Worm (Caenorhabditis elegans) whole organism, L1 larva: ENCODE results near the gene ceh-53.

Experiments used
- C16A3.4 ChIP-seq: fragments of 150-350 bp; optimal IDR thresholded peaks from 2 replicates; lab custom pipeline; 2014; ENCODE audit warnings: missing biosample characterization, missing genetic modification characterization
- F16B12.6 ChIP-seq: fragments of 150-350 bp; optimal IDR thresholded peaks from 2 replicates; lab custom pipeline; 2014; ENCODE audit warnings: missing biosample characterization, missing genetic modification characterization
- Y116A8C.19 ChIP-seq: sonication (generic microtip); optimal IDR thresholded peaks from 2 replicates; lab custom pipeline; 2016; ENCODE audit warnings: missing compliant biosample characterization, missing genetic modification characterization, borderline replicate concordance
- aha-1 ChIP-seq: fragments of 150-350 bp; optimal IDR thresholded peaks from 2 replicates; lab custom pipeline; 2014; ENCODE audit warnings: missing biosample characterization, missing genetic modification characterization
- alr-1 ChIP-seq: fragments of 200-800 bp; sonication (Bioruptor generic); optimal IDR thresholded peaks from 2 replicates; lab custom pipeline; 2018; ENCODE audit warnings: borderline replicate concordance, mild to moderate bottlenecking, missing genetic modification characterization, missing compliant biosample characterization
- blmp-1 ChIP-seq: fragments of 150-350 bp; optimal IDR thresholded peaks from 2 replicates; lab custom pipeline; 2014; ENCODE audit warnings: missing biosample characterization, missing genetic modification characterization
- ceh-8 ChIP-seq: fragments of 200-800 bp; sonication (Bioruptor generic); optimal IDR thresholded peaks from 2 replicates; lab custom pipeline; 2018; ENCODE audit warnings: mild to moderate bottlenecking, missing genetic modification characterization, moderate library complexity, missing compliant biosample characterization
- ceh-82 ChIP-seq, 3 experiments: fragments of 150-350 bp in 1 of 3; sonication (generic microtip) in 2 of 3; optimal IDR thresholded peaks; 2 replicates each; lab custom pipeline; 2014 to 2017; ENCODE audit warnings: missing biosample characterization in 3 of 3, missing genetic modification characterization in 3 of 3
- ceh-88 ChIP-seq: fragments of 200-800 bp; sonication (Bioruptor generic); IDR thresholded peaks from 2 replicates; pipeline ENCODE4 v1.3.6; 2022; ENCODE audit warnings: missing genetic modification characterization, missing compliant biosample characterization
- dpl-1 ChIP-seq, 3 experiments: fragments of 150-350 bp in 2 of 3; sonication (generic microtip) in 1 of 3; optimal IDR thresholded peaks; 2 replicates each; lab custom pipeline; 2014 to 2017; ENCODE audit warnings: missing biosample characterization in 3 of 3, missing genetic modification characterization in 3 of 3, missing genetic modification reagents in 3 of 3
- dsc-1 ChIP-seq: sonication (generic microtip); optimal IDR thresholded peaks from 2 replicates; lab custom pipeline; 2016; ENCODE audit warnings: mild to moderate bottlenecking, missing genetic modification characterization, missing compliant biosample characterization
- efl-1 ChIP-seq, 4 experiments: fragments of 150-350 bp; optimal IDR thresholded peaks in 3 of 4; peaks in 1 of 4; 1 replicate in 1 of 4; 2 replicates in 3 of 4; lab custom pipeline; 2014; ENCODE audit warnings: missing biosample characterization in 2 of 4, missing genetic modification characterization in 2 of 4, missing genetic modification reagents in 2 of 4
- elt-2 ChIP-seq: sonication (generic microtip); optimal IDR thresholded peaks from 2 replicates; lab custom pipeline; 2016; ENCODE audit warnings: missing genetic modification characterization, mild to moderate bottlenecking, inconsistent platforms, missing compliant biosample characterization, missing genetic modification reagents
- elt-3 ChIP-seq, 6 experiments: fragments of 150-350 bp in 1 of 6; sonication (generic microtip); optimal IDR thresholded peaks; 2 replicates each; lab custom pipeline; 2017 to 2018; ENCODE audit warnings: missing biosample characterization in 6 of 6, missing genetic modification characterization in 6 of 6, inconsistent platforms in 1 of 6
- ets-5 ChIP-seq: fragments of 200-800 bp; sonication (Bioruptor generic); IDR thresholded peaks from 2 replicates; pipeline ENCODE4 v1.3.6; 2022; ENCODE audit warnings: missing genetic modification characterization, missing compliant biosample characterization
- hlh-4 ChIP-seq: sonication (generic microtip); optimal IDR thresholded peaks from 2 replicates; lab custom pipeline; 2016; ENCODE audit warnings: mild to moderate bottlenecking, missing genetic modification characterization, missing compliant biosample characterization
- hpl-2 ChIP-seq: fragments of 150-350 bp; optimal IDR thresholded peaks from 2 replicates; lab custom pipeline; 2014; ENCODE audit warnings: missing biosample characterization, missing genetic modification reagents, missing genetic modification characterization
- jun-1 ChIP-seq: fragments of 150-350 bp; optimal IDR thresholded peaks from 2 replicates; lab custom pipeline; 2014; ENCODE audit warnings: missing biosample characterization, missing genetic modification reagents, missing genetic modification characterization
- lin-13 ChIP-seq: fragments of 150-350 bp; optimal IDR thresholded peaks from 2 replicates; lab custom pipeline; 2014; ENCODE audit warnings: missing biosample characterization, missing genetic modification reagents, missing genetic modification characterization
- lsy-2 ChIP-seq, 2 experiments: fragments of 150-350 bp; optimal IDR thresholded peaks; 2 replicates each; lab custom pipeline; 2014; ENCODE audit warnings: missing biosample characterization in 2 of 2, missing genetic modification characterization in 2 of 2
- mab-9 ChIP-seq: fragments of 200-800 bp; sonication (Bioruptor generic); IDR thresholded peaks from 2 replicates; pipeline ENCODE4 v1.3.6; 2022; ENCODE audit warnings: missing genetic modification reagents, missing genetic modification characterization, missing compliant biosample characterization
- mdl-1 ChIP-seq, 2 experiments: fragments of 150-350 bp; optimal IDR thresholded peaks; 2 replicates each; lab custom pipeline; 2014 to 2017; ENCODE audit warnings: missing biosample characterization in 2 of 2, missing genetic modification characterization in 2 of 2, inconsistent platforms in 1 of 2
- nhr-12 ChIP-seq: sonication (generic microtip); optimal IDR thresholded peaks from 2 replicates; lab custom pipeline; 2017; ENCODE audit warnings: missing biosample characterization, missing genetic modification characterization
- nhr-19 ChIP-seq: fragments of 200-800 bp; sonication (Bioruptor generic); conservative IDR thresholded peaks from 2 replicates; pipeline ENCODE4 v1.3.6; 2022; ENCODE audit warnings: missing genetic modification characterization, missing compliant biosample characterization
- nhr-20 ChIP-seq: sonication (generic microtip); optimal IDR thresholded peaks from 2 replicates; lab custom pipeline; 2016; ENCODE audit warnings: mild to moderate bottlenecking, missing genetic modification characterization, missing compliant biosample characterization
- nhr-237 ChIP-seq: fragments of 150-350 bp; optimal IDR thresholded peaks from 2 replicates; lab custom pipeline; 2014; ENCODE audit warnings: missing biosample characterization, missing genetic modification characterization
- nhr-28 ChIP-seq: fragments of 150-350 bp; optimal IDR thresholded peaks from 2 replicates; lab custom pipeline; 2014; ENCODE audit warnings: missing biosample characterization, missing genetic modification characterization
- nhr-47 ChIP-seq: sonication (generic microtip); optimal IDR thresholded peaks from 2 replicates; lab custom pipeline; 2016; ENCODE audit warnings: mild to moderate bottlenecking, missing genetic modification characterization, moderate library complexity, missing compliant biosample characterization
- nhr-84 ChIP-seq: sonication (generic microtip); optimal IDR thresholded peaks from 2 replicates; lab custom pipeline; 2017; ENCODE audit warnings: missing biosample characterization, missing genetic modification characterization
- nhr-85 ChIP-seq: sonication (generic microtip); peaks from one replicate; lab custom pipeline; 2016; ENCODE audit warnings: missing genetic modification characterization, inconsistent platforms, missing compliant biosample characterization
- pax-3 ChIP-seq: fragments of 200-800 bp; sonication (Bioruptor generic); optimal IDR thresholded peaks from 2 replicates; lab custom pipeline; 2018; ENCODE audit warnings: mild to moderate bottlenecking, missing genetic modification characterization, moderate library complexity, missing compliant biosample characterization
- snu-23 ChIP-seq: sonication (generic microtip); optimal IDR thresholded peaks from 2 replicates; lab custom pipeline; 2016; ENCODE audit warnings: missing genetic modification characterization, missing compliant biosample characterization
- sox-4 ChIP-seq: sonication (generic microtip); optimal IDR thresholded peaks from 2 replicates; lab custom pipeline; 2016; ENCODE audit warnings: missing genetic modification characterization, missing compliant biosample characterization
- sup-37 ChIP-seq: fragments of 200-800 bp; sonication (Bioruptor generic); optimal IDR thresholded peaks from 2 replicates; lab custom pipeline; 2018; ENCODE audit warnings: mild to moderate bottlenecking, missing genetic modification characterization, missing compliant biosample characterization
- unc-130 ChIP-seq: fragments of 150-350 bp; optimal IDR thresholded peaks from 2 replicates; lab custom pipeline; 2017; ENCODE audit warnings: missing biosample characterization, missing genetic modification characterization, inconsistent platforms
- unc-98 ChIP-seq: fragments of 200-800 bp; sonication (Bioruptor generic); IDR thresholded peaks from 2 replicates; pipeline ENCODE4 v1.3.6; 2022; ENCODE audit warnings: missing genetic modification characterization, missing compliant biosample characterization
- vab-15 ChIP-seq: sonication (generic microtip); optimal IDR thresholded peaks from 2 replicates; lab custom pipeline; 2017; ENCODE audit warnings: missing genotype, mild to moderate bottlenecking, missing genetic modification characterization, missing compliant biosample characterization
- xbp-1 ChIP-seq: sonication (generic microtip); optimal IDR thresholded peaks from 2 replicates; lab custom pipeline; 2016; ENCODE audit warnings: missing genetic modification characterization, missing compliant biosample characterization
- ztf-11 ChIP-seq, 2 experiments: sonication (generic microtip); optimal IDR thresholded peaks; 2 replicates each; lab custom pipeline; 2016 to 2017; ENCODE audit warnings: missing genetic modification characterization in 2 of 2, missing biosample characterization in 1 of 2, missing compliant biosample characterization in 1 of 2

The ceh-53 gene

DNA sequence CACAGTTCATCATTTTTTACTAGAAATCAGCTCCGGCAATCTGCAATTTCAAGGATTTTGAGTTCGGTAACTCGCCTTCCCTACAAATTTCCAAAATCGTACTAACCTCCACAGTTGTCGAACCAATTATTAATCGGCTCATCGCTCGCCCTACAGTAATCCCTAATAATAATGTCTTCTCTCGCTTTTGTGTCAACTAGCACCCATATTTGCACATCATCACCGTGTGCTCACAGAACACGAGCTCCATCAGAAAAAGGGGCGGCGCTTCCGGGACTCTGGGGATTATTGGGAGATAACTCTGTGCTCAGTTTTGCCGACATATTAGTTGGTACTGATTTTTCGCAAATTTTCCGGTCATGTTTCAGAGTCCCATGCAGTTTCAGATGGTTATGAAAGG is at the start of gene ceh-53:
ceh-53 (plus strand) TSS at position 301 of the 400 bp plus-strand sequence.
- TF ChIP-seq lsy-2 (tag; optimal IDR thresholded peaks at IDR 0.05; lab: Kevin White, UChicago) (no peak), aha-1 (tag; lab: Kevin White, UChicago) (no peak), dsc-1 (tag; lab: Kevin White, UChicago) (no peak), hpl-2 (GFP tag; lab: Kevin White, UChicago) (no peak)

DNA sequence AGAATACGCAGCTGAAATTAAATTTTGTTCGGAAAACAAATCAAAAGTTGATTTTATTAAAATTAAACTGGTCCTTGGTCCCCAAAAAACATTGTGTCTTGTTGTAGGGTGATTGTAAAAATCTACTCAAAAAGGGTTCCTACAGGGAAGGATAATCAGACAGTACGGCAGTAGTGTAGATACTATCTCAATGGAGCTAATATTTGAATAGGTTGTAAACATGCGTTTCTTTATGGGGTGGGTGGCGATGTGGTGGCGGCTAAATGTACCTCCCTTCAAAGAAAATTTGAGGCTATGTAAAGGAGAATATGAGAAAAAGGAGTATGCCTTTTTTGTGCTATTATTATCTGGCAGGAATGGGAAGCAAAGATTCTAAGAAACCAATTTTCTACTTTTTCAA is 45.5 kb upstream of the ceh-53 start:
- TF ChIP-seq nhr-12 (tag; lab: Kevin White, UChicago) (no peak), nhr-85 (no peak), sox-4 (tag; lab: Kevin White, UChicago) (no peak), mdl-1 (tag; optimal IDR thresholded peaks at IDR 0.05; lab: Kevin White, UChicago) (no peak), mab-9 (GFP tag; lab: Robert Waterston, UW) (no peak), sup-37 (GFP tag; lab: Kevin White, UChicago) (no peak), elt-3 (tag; optimal IDR thresholded peaks at IDR 0.05; lab: Kevin White, UChicago) (no peak), lin-13 (GFP tag; lab: Kevin White, UChicago) (no peak), nhr-20 (no peak), nhr-84 (tag; lab: Kevin White, UChicago) (no peak), Y116A8C.19 (tag; lab: Kevin White, UChicago) (no peak), jun-1 (tag; lab: Kevin White, UChicago) (no peak), snu-23 (no peak), ceh-8 (GFP tag; lab: Kevin White, UChicago) (no peak)
- TF ChIP-seq, all 84 proteins: peak for 0

DNA sequence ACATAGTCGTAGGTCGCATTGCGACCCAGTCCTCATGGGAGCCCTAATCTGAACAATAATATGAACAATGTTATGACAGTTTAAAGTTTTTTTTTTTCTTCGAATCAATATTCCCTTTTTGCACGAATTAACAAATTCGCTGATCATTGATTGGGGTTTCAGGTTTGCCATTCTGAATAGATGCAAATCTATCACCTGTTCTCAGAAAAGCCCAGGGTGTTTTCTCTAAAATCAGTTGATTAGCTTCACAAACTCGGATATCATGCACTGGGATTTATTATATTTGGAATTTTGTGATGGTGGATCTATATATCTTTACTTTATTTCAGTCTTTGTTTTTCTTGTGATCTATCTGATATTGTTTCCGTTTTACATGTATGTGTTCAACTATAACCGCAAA is 44.7 kb upstream of the ceh-53 start, which contains the start of gene srz-23:
srz-23 (plus strand) TSS at position 263 of the 400 bp plus-strand sequence.
- TF ChIP-seq hlh-4 (peak; percentile 93), nhr-47 (tag; lab: Kevin White, UChicago) (no peak)

DNA sequence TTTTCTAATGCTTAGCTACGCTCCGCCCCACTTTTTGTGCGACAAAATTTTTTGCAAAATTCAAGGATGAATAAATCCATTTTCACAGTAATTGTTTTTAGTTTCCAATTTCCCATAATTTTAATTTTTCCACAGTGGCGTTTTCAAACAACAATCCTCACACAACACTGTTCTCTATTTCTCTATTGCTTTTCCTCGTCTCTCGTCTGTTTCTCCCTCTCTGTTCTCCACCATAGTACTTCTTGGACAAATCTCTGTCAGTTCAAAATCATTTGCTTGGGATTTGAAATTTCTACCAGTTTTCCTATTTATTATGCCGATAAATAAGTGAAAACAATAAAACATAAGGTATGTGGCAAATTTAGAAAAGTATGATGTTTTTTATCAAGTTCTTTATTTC is 34.8 kb upstream of the ceh-53 start, which contains the start of gene F58E2.4:
F58E2.4 (plus strand) TSS at position 134 of the 400 bp plus-strand sequence.
- TF ChIP-seq aha-1 (tag; lab: Kevin White, UChicago) (no peak), efl-1 (optimal IDR thresholded peaks at IDR 0.05; lab: Kevin White, UChicago) (peak in 1 of 2 experiments; percentile 53), efl-1 (GFP tag; optimal IDR thresholded peaks at IDR 0.05 in 1 of 2; lab: Kevin White, UChicago) (no peak), blmp-1 (tag; lab: Kevin White, UChicago) (peak; percentile 21)
- TF ChIP-seq, all 84 proteins: peak for 2

DNA sequence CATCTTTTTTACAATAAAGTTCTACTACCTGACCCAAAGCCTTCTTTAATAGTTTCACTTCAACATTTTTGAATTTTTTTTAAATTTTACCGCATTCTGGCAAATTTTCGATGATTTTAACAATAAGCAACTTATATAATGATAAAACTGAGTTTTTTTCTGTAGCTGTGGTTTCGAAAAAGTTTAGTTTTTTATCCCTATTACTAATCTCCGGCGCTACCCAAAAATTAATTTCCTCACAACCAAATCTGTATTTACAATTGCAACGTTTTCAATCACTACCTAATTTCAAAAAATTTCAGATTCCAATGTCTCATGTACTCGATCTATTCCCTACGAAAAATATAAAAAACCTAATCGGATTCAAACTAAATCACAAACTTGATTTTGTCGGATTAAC is 30.9 kb upstream of the ceh-53 start, which contains the start of gene F58E2.3:
F58E2.3 (plus strand) TSS at position 301 of the 400 bp plus-strand sequence.
- TF ChIP-seq hlh-4 (no peak), mab-9 (GFP tag; lab: Robert Waterston, UW) (no peak), xbp-1 (tag; lab: Kevin White, UChicago) (no peak), alr-1 (no peak), nhr-19 (GFP tag; lab: Robert Waterston, UW) (no peak), ceh-88 (GFP tag; lab: Robert Waterston, UW) (no peak), nhr-237 (tag; lab: Kevin White, UChicago) (no peak), vab-15 (tag; lab: Kevin White, UChicago) (no peak), ets-5 (GFP tag; lab: Robert Waterston, UW) (no peak), nhr-84 (tag; lab: Kevin White, UChicago) (no peak)

DNA sequence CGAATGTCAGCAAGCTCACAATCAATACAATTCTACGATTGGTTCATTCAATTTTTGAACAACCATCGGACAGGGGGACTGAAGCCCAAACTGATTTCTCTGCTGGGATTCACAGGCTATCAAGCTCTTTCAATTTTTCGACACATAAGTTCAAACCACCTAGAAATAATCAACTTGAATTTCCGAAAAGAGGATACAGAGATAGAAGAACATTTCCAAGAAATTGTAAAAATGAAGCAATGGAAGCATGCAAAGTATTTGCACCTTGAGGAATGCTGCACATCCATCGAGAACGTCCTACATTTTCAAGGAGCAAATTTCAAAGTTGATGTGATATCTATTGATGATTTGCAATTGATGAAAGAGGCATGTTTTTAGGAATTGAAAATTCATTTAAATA is 30.3 kb upstream of the ceh-53 start:
- TF ChIP-seq ceh-88 (GFP tag; lab: Robert Waterston, UW) (no peak), blmp-1 (tag; lab: Kevin White, UChicago) (no peak), ceh-82 (tag; optimal IDR thresholded peaks at IDR 0.05; lab: Kevin White, UChicago) (no peak), ztf-11 (tag; optimal IDR thresholded peaks at IDR 0.05; lab: Kevin White, UChicago) (no peak), pax-3 (tag; lab: Kevin White, UChicago) (no peak), F16B12.6 (tag; lab: Kevin White, UChicago) (no peak), nhr-85 (no peak), dpl-1 (GFP tag; optimal IDR thresholded peaks at IDR 0.05; lab: Kevin White, UChicago) (no peak), unc-98 (GFP tag; lab: Robert Waterston, UW) (no peak), C16A3.4 (tag; lab: Kevin White, UChicago) (no peak), nhr-20 (no peak), sox-4 (tag; lab: Kevin White, UChicago) (no peak), unc-130 (tag; lab: Kevin White, UChicago) (no peak), nhr-28 (tag; lab: Kevin White, UChicago) (no peak), hpl-2 (GFP tag; lab: Kevin White, UChicago) (no peak), elt-2 (tag; lab: Kevin White, UChicago) (no peak)
